Fruit fly (Drosophila melanogaster): Measurements from ENCODE around the gene Hgsnat.

The Hgsnat gene

DNA sequence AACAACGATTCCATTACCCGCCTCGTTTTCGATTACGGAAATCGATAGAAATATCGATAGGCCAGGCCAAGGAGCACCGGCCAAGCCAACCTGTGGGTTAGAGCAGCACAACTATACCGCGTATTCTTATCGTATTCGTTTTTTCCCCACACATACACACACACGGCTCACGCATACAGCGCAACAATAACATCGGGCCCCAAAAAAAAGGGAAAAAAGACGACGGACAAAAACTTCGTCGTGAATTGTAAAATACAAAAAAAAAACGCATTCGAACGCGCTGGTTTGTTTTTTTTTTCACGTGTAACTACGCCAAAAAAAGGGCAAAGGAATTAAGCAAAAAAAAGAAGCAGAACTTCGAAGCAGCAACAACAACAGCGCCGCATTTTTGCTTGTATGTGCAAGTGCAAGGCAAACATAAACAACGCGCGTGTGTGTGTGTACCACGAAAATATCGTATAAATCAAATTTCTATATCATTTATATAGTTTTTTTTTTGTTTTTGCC is 9.6 kb upstream of the Hgsnat start, which contains the start of gene CG32772:
Gene CG32772 (plus strand): TSS at position 177 of the 507 bp plus-strand sequence.
- TF ChIP-seq N (GFP tag; optimal IDR thresholded peaks at IDR 0.05) (peak; percentile 27), lola (GFP tag; optimal IDR thresholded peaks at IDR 0.05) (no peak), HLH106 (tag; optimal IDR thresholded peaks at IDR 0.05) (peak; percentile 59), usp (GFP tag; optimal IDR thresholded peaks at IDR 0.05) (no peak), Rel (GFP tag; optimal IDR thresholded peaks at IDR 0.05) (peak; percentile 93), Rel (tag; optimal IDR thresholded peaks at IDR 0.05) (peak; percentile 79), woc (GFP tag; optimal IDR thresholded peaks at IDR 0.05) (peak; percentile 0), CG32264 (GFP tag; optimal IDR thresholded peaks at IDR 0.05) (peak; percentile 74), brk (GFP tag; optimal IDR thresholded peaks at IDR 0.05) (no peak), GATAd (GFP tag; optimal IDR thresholded peaks at IDR 0.05) (no peak), psq (GFP tag; optimal IDR thresholded peaks at IDR 0.05) (peak; percentile 61), CrebA (GFP tag; optimal IDR thresholded peaks at IDR 0.05; ENCODE audit: borderline replicate concordance) (peak; percentile 98), Hnf4 (GFP tag; optimal IDR thresholded peaks at IDR 0.05) (peak; percentile 77), dmrt93B (GFP tag; optimal IDR thresholded peaks at IDR 0.05) (peak; percentile 67), foxo (GFP tag; optimal IDR thresholded peaks at IDR 0.05) (peak; percentile 32 to 86), pan (optimal IDR thresholded peaks at IDR 0.05) (no peak), sage (GFP tag; optimal IDR thresholded peaks at IDR 0.05) (peak; percentile 79), tai (GFP tag; optimal IDR thresholded peaks at IDR 0.05) (no peak), Jra (GFP tag; optimal IDR thresholded peaks at IDR 0.05) (peak; percentile 40), Dfd (GFP tag; optimal IDR thresholded peaks at IDR 0.05) (no peak), Sp1 (GFP tag; optimal IDR thresholded peaks at IDR 0.05) (peak; percentile 98), rgr (GFP tag; optimal IDR thresholded peaks at IDR 0.05) (peak; percentile 54), Vsx2 (GFP tag; optimal IDR thresholded peaks at IDR 0.05; ENCODE audit: partially characterized antibody) (no peak), h (GFP tag; optimal IDR thresholded peaks at IDR 0.05) (peak; percentile 61), CG9705 (GFP tag; optimal IDR thresholded peaks at IDR 0.05) (peak; percentile 80), Mio (GFP tag; optimal IDR thresholded peaks at IDR 0.05) (peak; percentile 2), Hr83 (GFP tag; optimal IDR thresholded peaks at IDR 0.05; ENCODE audit: poor library complexity, severe bottlenecking) (no peak), jim (GFP tag; optimal IDR thresholded peaks at IDR 0.05) (peak; percentile 99), Dif (GFP tag; optimal IDR thresholded peaks at IDR 0.05; ENCODE audit: partially characterized antibody) (no peak), fru (GFP tag; optimal IDR thresholded peaks at IDR 0.05) (peak; percentile 85), br (GFP tag; optimal IDR thresholded peaks at IDR 0.05) (peak; percentile 80)

DNA sequence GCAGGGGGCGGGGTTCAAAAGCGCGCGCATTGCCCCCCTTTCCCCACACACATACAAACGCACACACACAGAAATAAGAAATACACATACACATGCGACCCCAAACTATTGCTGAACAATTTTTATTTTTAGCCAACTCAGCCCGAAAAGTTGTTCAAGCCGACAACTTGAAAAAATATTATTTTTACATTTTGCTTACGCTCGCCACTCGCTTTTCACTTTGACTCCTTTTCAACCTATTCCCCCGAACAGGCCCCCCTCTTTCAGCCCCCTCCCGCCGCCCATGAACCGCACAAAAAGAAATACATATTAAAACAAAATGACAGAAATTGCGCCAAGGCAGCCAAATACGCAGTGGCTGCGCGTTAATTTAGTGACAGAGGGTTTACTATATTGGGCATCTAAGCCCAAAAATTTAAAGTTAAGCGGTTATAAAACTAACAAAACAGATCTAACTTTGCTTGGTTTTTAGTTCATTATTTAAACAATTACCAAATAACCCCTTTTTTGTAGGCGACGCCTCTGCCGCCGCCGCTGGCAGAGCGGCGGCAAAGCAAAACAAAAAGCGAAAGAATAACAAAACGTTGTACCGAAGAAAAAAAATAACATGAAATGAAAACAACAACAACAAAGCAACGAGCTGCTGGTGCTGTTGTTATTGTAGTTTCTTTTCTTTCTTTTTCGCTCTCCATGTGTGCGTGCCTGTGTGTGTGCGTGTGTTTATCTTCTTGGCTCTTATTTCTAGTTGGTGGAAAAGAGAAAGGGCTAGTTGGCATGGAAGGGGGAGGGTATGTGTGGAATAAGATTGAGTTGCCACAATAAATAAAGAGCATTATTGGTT is 8.4 kb upstream of the Hgsnat start:
- TF ChIP-seq Dfd (GFP tag; optimal IDR thresholded peaks at IDR 0.05) (peak; percentile 95), jim (GFP tag; optimal IDR thresholded peaks at IDR 0.05) (peak; percentile 97), Dif (GFP tag; optimal IDR thresholded peaks at IDR 0.05; ENCODE audit: partially characterized antibody) (no peak), CG32264 (GFP tag; optimal IDR thresholded peaks at IDR 0.05) (peak; percentile 100), br (GFP tag; optimal IDR thresholded peaks at IDR 0.05) (peak; percentile 100), Rel (GFP tag; optimal IDR thresholded peaks at IDR 0.05) (peak; percentile 100), Rel (tag; optimal IDR thresholded peaks at IDR 0.05) (peak; percentile 98), brk (GFP tag; optimal IDR thresholded peaks at IDR 0.05) (peak; percentile 98), tai (GFP tag; optimal IDR thresholded peaks at IDR 0.05) (peak; percentile 99), foxo (GFP tag; optimal IDR thresholded peaks at IDR 0.05) (peak; percentile 99 to 100), Jra (GFP tag; optimal IDR thresholded peaks at IDR 0.05) (peak; percentile 99), ey (GFP tag; optimal IDR thresholded peaks at IDR 0.05) (peak; percentile 100), psq (GFP tag; optimal IDR thresholded peaks at IDR 0.05) (peak; percentile 100), Hr83 (GFP tag; optimal IDR thresholded peaks at IDR 0.05; ENCODE audit: poor library complexity, severe bottlenecking) (peak; percentile 98), Vsx2 (GFP tag; optimal IDR thresholded peaks at IDR 0.05; ENCODE audit: partially characterized antibody) (no peak), dmrt93B (GFP tag; optimal IDR thresholded peaks at IDR 0.05) (peak; percentile 100), Sp1 (GFP tag; optimal IDR thresholded peaks at IDR 0.05) (peak; percentile 100), h (GFP tag; optimal IDR thresholded peaks at IDR 0.05) (peak; percentile 100), usp (GFP tag; optimal IDR thresholded peaks at IDR 0.05) (peak; percentile 49), Hnf4 (GFP tag; optimal IDR thresholded peaks at IDR 0.05) (peak; percentile 100), sv (GFP tag; optimal IDR thresholded peaks at IDR 0.05) (peak; percentile 99), HLH106 (tag; optimal IDR thresholded peaks at IDR 0.05) (peak; percentile 100), dsf (GFP tag; optimal IDR thresholded peaks at IDR 0.05; ENCODE audit: borderline replicate concordance) (peak; percentile 99), CrebA (GFP tag; optimal IDR thresholded peaks at IDR 0.05; ENCODE audit: borderline replicate concordance) (peak; percentile 98), fru (GFP tag; optimal IDR thresholded peaks at IDR 0.05) (peak; percentile 100), pan (optimal IDR thresholded peaks at IDR 0.05) (no peak), CG9705 (GFP tag; optimal IDR thresholded peaks at IDR 0.05) (peak; percentile 100), Myc (optimal IDR thresholded peaks at IDR 0.05) (no peak), Hr78 (GFP tag; optimal IDR thresholded peaks at IDR 0.05) (no peak), rgr (GFP tag; optimal IDR thresholded peaks at IDR 0.05) (peak; percentile 100), OdsH (GFP tag; optimal IDR thresholded peaks at IDR 0.05) (peak; percentile 100), sage (GFP tag; optimal IDR thresholded peaks at IDR 0.05) (peak; percentile 99), Mio (GFP tag; optimal IDR thresholded peaks at IDR 0.05) (peak; percentile 98), N (GFP tag; optimal IDR thresholded peaks at IDR 0.05) (no peak), lola (GFP tag; optimal IDR thresholded peaks at IDR 0.05) (no peak), Abd-B (GFP tag; optimal IDR thresholded peaks at IDR 0.05) (no peak), dl (GFP tag; optimal IDR thresholded peaks at IDR 0.05; ENCODE audit: insufficient read depth in 1 of 2, partially characterized antibody in 2 of 2) (no peak), woc (GFP tag; optimal IDR thresholded peaks at IDR 0.05) (peak; percentile 99), GATAd (GFP tag; optimal IDR thresholded peaks at IDR 0.05) (peak; percentile 99)
